Fruit fly (Drosophila melanogaster) whole organism, embryonic: ENCODE results near the gene Polr2D.

Experiments
- Ada2b ChIP-seq: fragments of 200-800 bp; sonication (Bioruptor generic); IDR thresholded peaks from 2 replicates; pipeline ENCODE4 v1.3.6; 2022; ENCODE audit warnings: missing biosample characterization, missing genetic modification characterization
- Atf3 ChIP-seq: fragments of 200-800 bp; sonication (Bioruptor generic); optimal IDR thresholded peaks from 3 replicates; lab custom pipeline; 2016; ENCODE audit warnings: missing biosample characterization, missing genetic modification characterization
- CG12071 ChIP-seq: fragments of 200-800 bp; sonication (Bioruptor generic); optimal IDR thresholded peaks from 3 replicates; lab custom pipeline; 2018; ENCODE audit warnings: missing biosample characterization, mild to moderate bottlenecking, missing genetic modification characterization
- CG12744 ChIP-seq: fragments of 200-800 bp; sonication (Bioruptor generic); optimal IDR thresholded peaks from 2 replicates; lab custom pipeline; 2016; ENCODE audit warnings: missing biosample characterization, missing genetic modification characterization
- CG14965 ChIP-seq: fragments of 200-800 bp; sonication (Bioruptor generic); optimal IDR thresholded peaks from 2 replicates; lab custom pipeline; 2016; ENCODE audit warnings: missing biosample characterization, missing genetic modification characterization, borderline replicate concordance
- CG15269 ChIP-seq: fragments of 200-800 bp; sonication (Bioruptor generic); optimal IDR thresholded peaks from 2 replicates; lab custom pipeline; 2018; ENCODE audit warnings: missing biosample characterization, mild to moderate bottlenecking, missing genetic modification characterization, moderate library complexity
- CG15601 ChIP-seq: fragments of 200-800 bp; sonication (Bioruptor generic); optimal IDR thresholded peaks from 3 replicates; lab custom pipeline; 2019; ENCODE audit warnings: missing biosample characterization, mild to moderate bottlenecking, missing genetic modification characterization, moderate library complexity
- CG15696 ChIP-seq: fragments of 200-800 bp; sonication (Bioruptor generic); optimal IDR thresholded peaks from 2 replicates; lab custom pipeline; 2019; ENCODE audit warnings: missing biosample characterization, mild to moderate bottlenecking, missing genetic modification characterization, moderate library complexity
- CG17385 ChIP-seq: fragments of 200-800 bp; sonication (Bioruptor generic); optimal IDR thresholded peaks from 3 replicates; lab custom pipeline; 2018; ENCODE audit warnings: missing biosample characterization, mild to moderate bottlenecking, missing genetic modification characterization
- CG18599 ChIP-seq: fragments of 200-800 bp; sonication (Bioruptor generic); optimal IDR thresholded peaks from 3 replicates; lab custom pipeline; 2017; ENCODE audit warnings: missing biosample characterization, missing genetic modification characterization, mild to moderate bottlenecking, moderate library complexity, missing genetic modification reagents
- CG3163 ChIP-seq: fragments of 200-800 bp; sonication (Bioruptor generic); optimal IDR thresholded peaks from 3 replicates; lab custom pipeline; 2016; ENCODE audit warnings: missing biosample characterization, missing genetic modification characterization
- CG3838 ChIP-seq: fragments of 200-800 bp; sonication (Bioruptor generic); optimal IDR thresholded peaks from 3 replicates; lab custom pipeline; 2016; ENCODE audit warnings: missing biosample characterization, missing genetic modification characterization
- CG4730 ChIP-seq: fragments of 200-800 bp; sonication (Bioruptor generic); IDR thresholded peaks from 2 replicates; pipeline ENCODE4 v1.3.6; 2022; ENCODE audit warnings: missing biosample characterization, missing genetic modification characterization
- CG4854 ChIP-seq: fragments of 200-800 bp; sonication (Bioruptor generic); optimal IDR thresholded peaks from 2 replicates; lab custom pipeline; 2016; ENCODE audit warnings: missing biosample characterization, missing genetic modification characterization, inconsistent platforms
- CG6689 ChIP-seq: fragments of 200-800 bp; sonication (Bioruptor generic); IDR thresholded peaks from 2 replicates; pipeline ENCODE4 v1.3.6; 2022; ENCODE audit warnings: missing biosample characterization, missing genetic modification characterization
- CG7372 ChIP-seq: fragments of 200-800 bp; sonication (Bioruptor generic); IDR thresholded peaks from 2 replicates; pipeline ENCODE4 v1.3.6; 2022; ENCODE audit warnings: missing biosample characterization, missing genetic modification characterization
- CG7928 ChIP-seq: fragments of 200-800 bp; sonication (Bioruptor generic); optimal IDR thresholded peaks from 2 replicates; lab custom pipeline; 2017; ENCODE audit warnings: missing biosample characterization, mild to moderate bottlenecking, missing genetic modification characterization
- CG8089 ChIP-seq: fragments of 200-800 bp; sonication (Bioruptor generic); optimal IDR thresholded peaks from 3 replicates; lab custom pipeline; 2016; ENCODE audit warnings: missing biosample characterization, missing genetic modification characterization
- Dbx ChIP-seq: fragments of 200-800 bp; sonication (Bioruptor generic); IDR thresholded peaks from 3 replicates; pipeline ENCODE4 v1.3.6; 2022; ENCODE audit warnings: missing biosample characterization, missing genetic modification characterization
- Dll ChIP-seq: fragments of 200-800 bp; sonication (Bioruptor generic); IDR thresholded peaks from 4 replicates; pipeline ENCODE4 v1.3.6; 2022; ENCODE audit warnings: missing biosample characterization, missing genetic modification characterization; ENCODE audit not compliant: partially characterized antibody
- Ets65A ChIP-seq: fragments of 200-800 bp; sonication (Bioruptor generic); peaks from one replicate; lab custom pipeline; 2016; ENCODE audit warnings: missing biosample characterization, missing genetic modification characterization
- Fer3 ChIP-seq: fragments of 200-800 bp; sonication (Bioruptor generic); optimal IDR thresholded peaks from 2 replicates; lab custom pipeline; 2018; ENCODE audit warnings: missing biosample characterization, mild to moderate bottlenecking, missing genetic modification characterization, moderate library complexity
- Gug ChIP-seq: fragments of 200-800 bp; sonication (Bioruptor generic); IDR thresholded peaks from 4 replicates; pipeline ENCODE4 v1.3.6; 2022; ENCODE audit warnings: missing biosample characterization, missing genetic modification characterization
- Hey ChIP-seq: fragments of 200-800 bp; sonication (Bioruptor generic); optimal IDR thresholded peaks from 3 replicates; lab custom pipeline; 2018; ENCODE audit warnings: missing biosample characterization, mild to moderate bottlenecking, missing genetic modification characterization
- Hr78 ChIP-seq, 2 experiments: fragments of 200-800 bp in 1 of 2; fragments of >200 bp in 1 of 2; sonication (Bioruptor generic) in 1 of 2; optimal IDR thresholded peaks; 2 replicates each; lab custom pipeline; 2017 to 2019; ENCODE audit warnings: missing biosample characterization in 2 of 2, missing genetic modification characterization in 2 of 2, mild to moderate bottlenecking in 1 of 2, moderate library complexity in 1 of 2
- Myb ChIP-seq: fragments of 200-800 bp; sonication (Bioruptor generic); optimal IDR thresholded peaks from 2 replicates; lab custom pipeline; 2016; ENCODE audit warnings: missing biosample characterization, missing genetic modification characterization
- NK7.1 ChIP-seq: fragments of 200-800 bp; sonication (Bioruptor generic); optimal IDR thresholded peaks from 3 replicates; lab custom pipeline; 2016; ENCODE audit warnings: missing biosample characterization, missing genetic modification characterization
- NfI ChIP-seq: fragments of 200-800 bp; sonication (Bioruptor generic); optimal IDR thresholded peaks from 3 replicates; lab custom pipeline; 2018; ENCODE audit warnings: missing biosample characterization, mild to moderate bottlenecking, missing genetic modification characterization, moderate library complexity
- Rx ChIP-seq: fragments of 200-800 bp; sonication (Bioruptor generic); IDR thresholded peaks from 2 replicates; pipeline ENCODE4 v1.3.6; 2022; ENCODE audit warnings: missing biosample characterization, missing genetic modification characterization
- Six4 ChIP-seq: fragments of 200-800 bp; sonication (Bioruptor generic); optimal IDR thresholded peaks from 2 replicates; lab custom pipeline; 2016; ENCODE audit warnings: missing biosample characterization, missing genetic modification characterization
- Ssrp ChIP-seq: fragments of 200-800 bp; sonication (Bioruptor generic); optimal IDR thresholded peaks from 2 replicates; lab custom pipeline; 2018; ENCODE audit warnings: missing biosample characterization, mild to moderate bottlenecking, missing genetic modification characterization, moderate library complexity
- ara ChIP-seq: fragments of 200-800 bp; sonication (Bioruptor generic); IDR thresholded peaks from 2 replicates; pipeline ENCODE4 v1.3.6; 2022; ENCODE audit warnings: missing biosample characterization, missing genetic modification characterization
- bbx ChIP-seq: fragments of 200-800 bp; sonication (Bioruptor generic); IDR thresholded peaks from 2 replicates; pipeline ENCODE4 v1.3.6; 2022; ENCODE audit warnings: missing biosample characterization, missing genetic modification characterization; ENCODE audit not compliant: partially characterized antibody
- chif ChIP-seq, 2 experiments: fragments of 200-800 bp; sonication (Bioruptor generic); optimal IDR thresholded peaks; 3 replicates each; lab custom pipeline; 2016; ENCODE audit warnings: missing biosample characterization in 2 of 2, missing genetic modification characterization in 2 of 2
- da ChIP-seq: fragments of 200-800 bp; sonication (Bioruptor generic); optimal IDR thresholded peaks from 2 replicates; lab custom pipeline; 2016; ENCODE audit warnings: missing biosample characterization, missing genetic modification characterization
- dysf ChIP-seq: fragments of 200-800 bp; sonication (Bioruptor generic); IDR thresholded peaks from 3 replicates; pipeline ENCODE4 v1.3.6; 2022; ENCODE audit warnings: missing biosample characterization, missing genetic modification characterization
- emc ChIP-seq: fragments of 200-800 bp; sonication (Bioruptor generic); optimal IDR thresholded peaks from 2 replicates; lab custom pipeline; 2016; ENCODE audit warnings: missing biosample characterization, missing genetic modification characterization
- fru ChIP-seq: fragments of >200 bp; optimal IDR thresholded peaks from 2 replicates; lab custom pipeline; 2017
- lmd ChIP-seq: fragments of 200-800 bp; sonication (Bioruptor generic); IDR thresholded peaks from 2 replicates; pipeline ENCODE4 v1.3.6; 2022; ENCODE audit warnings: missing biosample characterization, missing genetic modification characterization
- lola ChIP-seq, 3 experiments: fragments of >200 bp in 2 of 3; fragments of 200-800 bp in 1 of 3; sonication (Bioruptor generic) in 1 of 3; optimal IDR thresholded peaks; 2 replicates each; lab custom pipeline; 2017 to 2019; ENCODE audit warnings: missing biosample characterization in 3 of 3, missing genetic modification characterization in 3 of 3, mild to moderate bottlenecking in 1 of 3, moderate library complexity in 1 of 3
- maf-S ChIP-seq: fragments of 200-800 bp; sonication (Bioruptor generic); optimal IDR thresholded peaks from 2 replicates; lab custom pipeline; 2016; ENCODE audit warnings: missing biosample characterization, missing genetic modification characterization
- nom ChIP-seq: fragments of 200-800 bp; sonication (Bioruptor generic); optimal IDR thresholded peaks from 2 replicates; lab custom pipeline; 2017; ENCODE audit warnings: missing biosample characterization, missing genetic modification characterization, mild to moderate bottlenecking, moderate library complexity, missing genetic modification reagents
- org-1 ChIP-seq: fragments of 200-800 bp; sonication (Bioruptor generic); optimal IDR thresholded peaks from 2 replicates; lab custom pipeline; 2017; ENCODE audit warnings: missing biosample characterization, missing genetic modification characterization
- p53 ChIP-seq: fragments of 200-800 bp; sonication (Bioruptor generic); optimal IDR thresholded peaks from 2 replicates; lab custom pipeline; 2016; ENCODE audit warnings: missing biosample characterization, missing genetic modification characterization
- peb ChIP-seq: fragments of 200-800 bp; sonication (Bioruptor generic); IDR thresholded peaks from 2 replicates; pipeline ENCODE4 v1.3.6; 2022; ENCODE audit warnings: missing biosample characterization, missing genetic modification characterization
- pfk ChIP-seq: fragments of 200-800 bp; sonication (Bioruptor generic); optimal IDR thresholded peaks from 2 replicates; lab custom pipeline; 2018; ENCODE audit warnings: missing biosample characterization, mild to moderate bottlenecking, missing genetic modification characterization, moderate library complexity
- pita ChIP-seq: fragments of 200-800 bp; sonication (Bioruptor generic); optimal IDR thresholded peaks from 2 replicates; lab custom pipeline; 2017; ENCODE audit warnings: missing biosample characterization, mild to moderate bottlenecking, missing genetic modification characterization
- ro ChIP-seq: fragments of 200-800 bp; sonication (Bioruptor generic); IDR thresholded peaks from 2 replicates; pipeline ENCODE4 v1.3.6; 2022; ENCODE audit warnings: missing biosample characterization, missing genetic modification characterization
- stwl ChIP-seq: fragments of 200-800 bp; sonication (Bioruptor generic); optimal IDR thresholded peaks from 3 replicates; lab custom pipeline; 2018; ENCODE audit warnings: missing biosample characterization, mild to moderate bottlenecking, missing genetic modification characterization, moderate library complexity
- tap ChIP-seq: fragments of 200-800 bp; optimal IDR thresholded peaks from 3 replicates; lab custom pipeline; 2019; ENCODE audit warnings: missing biosample characterization, mild to moderate bottlenecking, missing genetic modification characterization, moderate library complexity
- tx ChIP-seq: fragments of 200-800 bp; sonication (Bioruptor generic); optimal IDR thresholded peaks from 2 replicates; lab custom pipeline; 2016; ENCODE audit warnings: missing biosample characterization, missing genetic modification characterization
- zf30C ChIP-seq: fragments of 200-800 bp; sonication (Bioruptor generic); optimal IDR thresholded peaks from 3 replicates; lab custom pipeline; 2018; ENCODE audit warnings: missing biosample characterization, mild to moderate bottlenecking, missing genetic modification characterization

Polr2D gene

dm6 chr3R:18215300-18215699 lies 40.0 kb downstream of the Polr2D start (continued):
- no peak for TF ChIP-seq CG17385 (GFP tag; lab: Kevin White, UChicago)
- no peak for TF ChIP-seq CG14965 (GFP tag; lab: Kevin White, UChicago)
- no peak for TF ChIP-seq CG12071
- TF ChIP-seq NfI = peak; percentile 13
- peak; percentile 7 for TF ChIP-seq CG18599 (GFP tag; lab: Kevin White, UChicago)
- peak; percentile 87 for TF ChIP-seq CG7928 (GFP tag; lab: Kevin White, UChicago)
- TF ChIP-seq lola (GFP tag; optimal IDR thresholded peaks at IDR 0.05; lab: Kevin White, UChicago) = no peak
- peak; percentile 87 for TF ChIP-seq CG6689 (GFP tag; lab: Robert Waterston, UW)
- no peak for TF ChIP-seq maf-S (GFP tag; lab: Kevin White, UChicago)
- TF ChIP-seq Ada2b (GFP tag; lab: Robert Waterston, UW) = peak; percentile 47; the same call in 1 of the 2 replicates
- TF ChIP-seq CG4854 (GFP tag; lab: Kevin White, UChicago) = no peak
- TF ChIP-seq dysf = no peak
- no peak for TF ChIP-seq pfk (GFP tag; lab: Kevin White, UChicago)
- no peak for TF ChIP-seq CG3838 (GFP tag; lab: Kevin White, UChicago)
- no peak for TF ChIP-seq NK7.1 (GFP tag; lab: Kevin White, UChicago)
- no peak for TF ChIP-seq org-1
- no peak for TF ChIP-seq ro (GFP tag; lab: Robert Waterston, UW)
- TF ChIP-seq lmd (GFP tag; lab: Robert Waterston, UW) = peak; percentile 25; the same call in 1 of the 2 replicates
- no peak for TF ChIP-seq CG8089 (GFP tag; lab: Kevin White, UChicago)
- TF ChIP-seq Ets65A (GFP tag; lab: Kevin White, UChicago) = peak; percentile 92
- no peak for TF ChIP-seq CG12744 (GFP tag; lab: Kevin White, UChicago)
- no peak for TF ChIP-seq p53 (GFP tag; lab: Kevin White, UChicago)
- no peak for TF ChIP-seq peb (GFP tag; lab: Robert Waterston, UW)
- TF ChIP-seq CG4730 (GFP tag; lab: Robert Waterston, UW) = no peak
- TF ChIP-seq Atf3 (GFP tag; lab: Kevin White, UChicago) = no peak
- no peak for TF ChIP-seq fru (lab: Kevin White, UChicago)
- no peak for TF ChIP-seq zf30C (GFP tag; lab: Kevin White, UChicago)
- no peak for TF ChIP-seq CG15601 (tag; lab: Kevin White, UChicago)
- TF ChIP-seq Gug (GFP tag; lab: Robert Waterston, UW) = no peak
- TF ChIP-seq chif (GFP tag; optimal IDR thresholded peaks at IDR 0.05; lab: Kevin White, UChicago) = peak in 1 of 2 experiments; percentile 19
- TF ChIP-seq pita (GFP tag; lab: Kevin White, UChicago) = no peak
- no peak for TF ChIP-seq tap (tag; lab: Kevin White, UChicago)
- TF ChIP-seq Fer3 (tag; lab: Kevin White, UChicago) = no peak
- no peak for TF ChIP-seq CG7372 (GFP tag; lab: Robert Waterston, UW)
- no peak for TF ChIP-seq da (GFP tag; lab: Kevin White, UChicago)
- TF ChIP-seq stwl (tag; lab: Kevin White, UChicago) = peak; percentile 67
- no peak for TF ChIP-seq nom (GFP tag; lab: Kevin White, UChicago)
- TF ChIP-seq Rx = no peak
- no peak for TF ChIP-seq ara (GFP tag; lab: Robert Waterston, UW)
- TF ChIP-seq Hr78 (GFP tag; optimal IDR thresholded peaks at IDR 0.05; lab: Kevin White, UChicago) = no peak
- TF ChIP-seq emc (GFP tag; lab: Kevin White, UChicago) = no peak
- TF ChIP-seq CG15696 (tag; lab: Kevin White, UChicago) = no peak
- peak; percentile 46 for TF ChIP-seq bbx (GFP tag; lab: Robert Waterston, UW)
- TF ChIP-seq CG3163 = no peak
- TF ChIP-seq Dbx (GFP tag; lab: Robert Waterston, UW) = peak; percentile 37; the same call in 1 of the 3 replicates
- TF ChIP-seq Hey (tag; lab: Kevin White, UChicago) = no peak
- TF ChIP-seq CG15269 (tag; lab: Kevin White, UChicago) = no peak
- TF ChIP-seq tx (GFP tag; lab: Kevin White, UChicago) = no peak
- peak; percentile 4 for TF ChIP-seq Ssrp (tag; lab: Kevin White, UChicago)
- TF ChIP-seq Myb (GFP tag; lab: Kevin White, UChicago) = peak; percentile 53
- peak; percentile 86 for TF ChIP-seq Dll
- TF ChIP-seq Six4 (GFP tag; lab: Kevin White, UChicago) = no peak
